Worm (Caenorhabditis elegans): ENCODE data around the gene nlp-19.

nlp-19 gene

DNA sequence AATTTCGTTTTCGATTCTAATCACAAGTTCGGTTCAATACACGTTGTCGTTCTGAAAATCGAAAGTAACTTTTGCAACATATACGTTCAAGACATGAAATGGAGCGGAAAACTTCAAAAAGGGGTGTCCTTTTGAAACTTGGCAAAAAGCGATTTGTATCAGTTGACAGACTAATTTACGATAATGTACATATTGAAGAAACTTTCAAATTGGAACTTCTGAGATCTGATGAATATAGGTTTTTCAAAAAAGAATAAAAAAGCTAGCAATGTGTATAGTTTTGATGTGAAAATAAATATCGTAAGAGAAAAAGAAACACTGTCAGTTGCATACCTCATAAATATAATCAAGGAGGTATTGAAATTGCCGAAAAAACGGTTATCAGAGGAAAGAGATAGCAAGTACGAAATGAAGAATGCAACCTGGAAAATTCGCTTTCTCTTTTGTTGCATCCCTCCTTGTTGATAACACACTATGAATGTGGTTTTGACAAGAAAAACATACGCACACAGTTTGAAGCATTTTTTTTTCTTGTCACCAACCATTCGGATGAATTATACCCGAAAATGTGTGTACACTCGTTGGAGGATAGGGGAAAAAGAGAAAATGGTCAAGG lies 29.5 kb upstream of the nlp-19 start, which contains the start of gene dgn-1:
Gene dgn-1 (minus strand): TSS at position 51 of the 616 bp plus-strand sequence.
- TF ChIP-seq elt-1 (tag; optimal IDR thresholded peaks at IDR 0.05; ENCODE audit: borderline replicate concordance, insufficient read depth) (no peak), pha-4 (tag; optimal IDR thresholded peaks at IDR 0.05) (no peak), ceh-39 (tag; optimal IDR thresholded peaks at IDR 0.05) (no peak), flh-1 (GFP tag; optimal IDR thresholded peaks at IDR 0.05) (no peak), mls-2 (tag; optimal IDR thresholded peaks at IDR 0.05) (no peak), nhr-76 (tag; optimal IDR thresholded peaks at IDR 0.05) (no peak), cnd-1 (tag; optimal IDR thresholded peaks at IDR 0.05) (no peak), ces-1 (GFP tag; optimal IDR thresholded peaks at IDR 0.05) (no peak), lin-13 (tag; optimal IDR thresholded peaks at IDR 0.05) (no peak), mab-5 (tag; optimal IDR thresholded peaks at IDR 0.05) (no peak), bed-3 (GFP tag; optimal IDR thresholded peaks at IDR 0.05) (no peak), lsy-2 (tag; optimal IDR thresholded peaks at IDR 0.05) (no peak), zip-8 (tag; optimal IDR thresholded peaks at IDR 0.05) (no peak), tbx-8 (GFP tag; optimal IDR thresholded peaks at IDR 0.05) (no peak), elt-3 (tag; optimal IDR thresholded peaks at IDR 0.05) (no peak), lin-32 (GFP tag; optimal IDR thresholded peaks at IDR 0.05) (no peak), ceh-43 (GFP tag; optimal IDR thresholded peaks at IDR 0.05) (no peak)

DNA sequence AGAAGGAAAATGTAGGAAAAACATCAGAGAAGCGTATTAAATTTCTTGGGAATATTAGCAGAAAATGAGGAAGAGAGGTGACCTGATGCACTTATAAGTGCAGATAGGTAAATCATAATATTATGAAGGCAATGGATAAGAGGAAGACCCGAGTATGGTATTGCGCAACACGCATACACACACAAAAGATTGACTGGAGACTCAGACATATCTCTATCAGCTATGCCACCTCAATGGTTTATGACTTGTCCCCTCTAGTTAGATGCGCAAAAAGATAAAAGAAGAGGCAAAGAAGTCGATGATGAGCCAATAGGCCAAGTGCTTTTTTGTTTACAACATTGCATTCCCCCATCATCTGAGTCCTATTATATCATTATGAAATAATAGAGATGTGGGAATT lies 26.4 kb upstream of the nlp-19 start:
- TF ChIP-seq unc-62 (GFP tag; optimal IDR thresholded peaks at IDR 0.05) (peak; percentile 66), mab-5 (tag; optimal IDR thresholded peaks at IDR 0.05) (no peak), mep-1 (tag; optimal IDR thresholded peaks at IDR 0.05) (no peak), pha-4 (tag; optimal IDR thresholded peaks at IDR 0.05) (no peak), drap-1 (GFP tag; optimal IDR thresholded peaks at IDR 0.05) (no peak), ztf-11 (tag; optimal IDR thresholded peaks at IDR 0.05) (no peak), nhr-2 (tag; optimal IDR thresholded peaks at IDR 0.05) (peak; percentile 86), nhr-12 (tag; optimal IDR thresholded peaks at IDR 0.05) (no peak), elt-1 (tag; optimal IDR thresholded peaks at IDR 0.05; ENCODE audit: borderline replicate concordance, insufficient read depth) (peak; percentile 91), sem-2 (GFP tag; optimal IDR thresholded peaks at IDR 0.05) (no peak), sptf-1 (tag; optimal IDR thresholded peaks at IDR 0.05) (no peak), mls-2 (tag; optimal IDR thresholded peaks at IDR 0.05) (no peak), ceh-43 (GFP tag; optimal IDR thresholded peaks at IDR 0.05) (no peak), blmp-1 (tag; optimal IDR thresholded peaks at IDR 0.05) (no peak), lsy-2 (tag; optimal IDR thresholded peaks at IDR 0.05) (no peak), M03D4.4 (tag; optimal IDR thresholded peaks at IDR 0.05) (no peak), lin-32 (GFP tag; optimal IDR thresholded peaks at IDR 0.05) (no peak), elt-3 (tag; optimal IDR thresholded peaks at IDR 0.05) (no peak), nhr-28 (tag; optimal IDR thresholded peaks at IDR 0.05) (no peak), hlh-1 (tag; optimal IDR thresholded peaks at IDR 0.05) (no peak), ham-2 (GFP tag; optimal IDR thresholded peaks at IDR 0.05) (peak; percentile 32), unc-120 (tag; optimal IDR thresholded peaks at IDR 0.05; ENCODE audit: poor library complexity, severe bottlenecking) (no peak), zip-8 (tag; optimal IDR thresholded peaks at IDR 0.05) (peak; percentile 88), unc-39 (tag; optimal IDR thresholded peaks at IDR 0.05) (no peak), nhr-237 (tag; optimal IDR thresholded peaks at IDR 0.05) (no peak), ceh-83 (GFP tag; optimal IDR thresholded peaks at IDR 0.05) (no peak), nhr-76 (tag; optimal IDR thresholded peaks at IDR 0.05) (no peak), cnd-1 (tag; optimal IDR thresholded peaks at IDR 0.05) (no peak), snpc-4 (tag; optimal IDR thresholded peaks at IDR 0.05) (no peak), bed-3 (GFP tag; optimal IDR thresholded peaks at IDR 0.05) (no peak)

ce11 chrX:10933308-10934014 lies 25.1 kb upstream of the nlp-19 start:
- TF ChIP-seq nhr-237 (tag; optimal IDR thresholded peaks at IDR 0.05) = no peak
- TF ChIP-seq ces-1 (GFP tag; optimal IDR thresholded peaks at IDR 0.05) = peak; percentile 79
- no peak for TF ChIP-seq blmp-1 (tag; optimal IDR thresholded peaks at IDR 0.05)
- no peak for TF ChIP-seq elt-1 (tag; optimal IDR thresholded peaks at IDR 0.05; ENCODE audit: borderline replicate concordance, insufficient read depth)
- TF ChIP-seq bed-3 (GFP tag; optimal IDR thresholded peaks at IDR 0.05) = no peak
- no peak for TF ChIP-seq flh-1 (GFP tag; optimal IDR thresholded peaks at IDR 0.05)
- TF ChIP-seq hlh-1 (tag; optimal IDR thresholded peaks at IDR 0.05) = no peak

All from whole organism, mixed stage, embryonic.